Worm (Caenorhabditis elegans) whole organism, L4 larva: ENCODE data around the gene lin-36.

Source experiments
- D1046.2 ChIP-seq: fragments of 200-800 bp; sonication (Bioruptor generic); IDR thresholded peaks from 2 replicates; pipeline ENCODE4 v1.3.6; 2022; ENCODE audit warnings: missing genetic modification characterization, missing compliant biosample characterization
- T20F7.1 ChIP-seq: fragments of 200-800 bp; sonication (Bioruptor generic); optimal IDR thresholded peaks from 2 replicates; lab custom pipeline; 2018; ENCODE audit warnings: mild to moderate bottlenecking, missing genetic modification characterization, missing compliant biosample characterization
- Y105C5A.15 ChIP-seq: fragments of 200-800 bp; sonication (Bioruptor generic); IDR thresholded peaks from 2 replicates; pipeline ENCODE4 v1.3.6; 2022; ENCODE audit warnings: missing genetic modification characterization, missing compliant biosample characterization
- ZK546.5 ChIP-seq, 2 experiments: sonication (generic microtip); optimal IDR thresholded peaks; 2 replicates each; lab custom pipeline; 2017; ENCODE audit warnings: missing biosample characterization in 2 of 2, missing genetic modification characterization in 2 of 2
- aha-1 ChIP-seq: fragments of 150-350 bp; peaks from one replicate; lab custom pipeline; 2014; ENCODE audit warnings: missing biosample characterization, missing genetic modification characterization
- arid-1 ChIP-seq: fragments of 200-800 bp; sonication (Bioruptor generic); conservative IDR thresholded peaks from 2 replicates; pipeline ENCODE4 v1.3.6; 2022; ENCODE audit warnings: missing genetic modification reagents, missing genetic modification characterization, missing compliant biosample characterization
- daf-16 ChIP-seq, 3 experiments: sonication (generic microtip); optimal IDR thresholded peaks; 2 replicates each; lab custom pipeline; 2016 to 2017; ENCODE audit warnings: missing genetic modification characterization in 3 of 3, missing genetic modification reagents in 3 of 3, mild to moderate bottlenecking in 2 of 3, missing compliant biosample characterization in 2 of 3, missing biosample characterization in 1 of 3, moderate library complexity in 1 of 3
- daf-8 ChIP-seq: fragments of 200-800 bp; sonication (Bioruptor generic); IDR thresholded peaks from 2 replicates; pipeline ENCODE4 v1.3.6; 2022; ENCODE audit warnings: missing genetic modification characterization, missing compliant biosample characterization
- dpl-1 ChIP-seq: fragments of 150-350 bp; optimal IDR thresholded peaks from 2 replicates; lab custom pipeline; 2014; ENCODE audit warnings: missing biosample characterization, missing genetic modification reagents, missing genetic modification characterization
- dve-1 ChIP-seq: sonication (generic microtip); optimal IDR thresholded peaks from 2 replicates; lab custom pipeline; 2017; ENCODE audit warnings: antibody characterized with exemption, mild to moderate bottlenecking, missing genetic modification characterization, missing compliant biosample characterization; ENCODE audit not compliant: insufficient read depth
- egl-27 ChIP-seq: sonication (generic microtip); optimal IDR thresholded peaks from 3 replicates; lab custom pipeline; 2017; ENCODE audit warnings: missing biosample characterization, missing genetic modification reagents, missing genetic modification characterization
- egl-43 ChIP-seq: fragments of 200-800 bp; sonication (Bioruptor generic); IDR thresholded peaks from 2 replicates; pipeline ENCODE4 v1.3.6; 2022; ENCODE audit warnings: missing genetic modification reagents, missing genetic modification characterization, missing compliant biosample characterization
- hlh-30 ChIP-seq: sonication (generic microtip); optimal IDR thresholded peaks from 2 replicates; lab custom pipeline; 2017; ENCODE audit warnings: antibody characterized with exemption, mild to moderate bottlenecking, missing genetic modification characterization, missing compliant biosample characterization; ENCODE audit not compliant: insufficient read depth
- hmg-1.1 ChIP-seq: fragments of 200-800 bp; sonication (Bioruptor generic); IDR thresholded peaks from 2 replicates; pipeline ENCODE4 v1.3.6; 2022; ENCODE audit warnings: missing genetic modification reagents, missing genetic modification characterization, missing compliant biosample characterization
- lim-7 ChIP-seq: fragments of 200-800 bp; sonication (Bioruptor generic); IDR thresholded peaks from 2 replicates; pipeline ENCODE4 v1.3.6; 2022; ENCODE audit warnings: missing genetic modification characterization, missing compliant biosample characterization
- lin-38 ChIP-seq: fragments of 200-800 bp; sonication (Bioruptor generic); IDR thresholded peaks from 2 replicates; pipeline ENCODE4 v1.3.6; 2022; ENCODE audit warnings: missing genetic modification reagents, missing genetic modification characterization, missing compliant biosample characterization
- lsy-2 ChIP-seq, 2 experiments: fragments of 150-350 bp in 1 of 2; sonication (generic microtip) in 1 of 2; optimal IDR thresholded peaks; 2 replicates each; lab custom pipeline; 2014 to 2017; ENCODE audit warnings: missing biosample characterization in 2 of 2, missing genetic modification characterization in 2 of 2
- mdt-29 ChIP-seq: fragments of 200-800 bp; sonication (Bioruptor generic); IDR thresholded peaks from 2 replicates; pipeline ENCODE4 v1.3.6; 2022; ENCODE audit warnings: missing genetic modification reagents, missing genetic modification characterization, missing compliant biosample characterization
- mes-2 ChIP-seq: sonication (generic microtip); optimal IDR thresholded peaks from 2 replicates; lab custom pipeline; 2016; ENCODE audit warnings: missing genotype, mild to moderate bottlenecking, missing genetic modification characterization, missing compliant biosample characterization; ENCODE audit not compliant: poor library complexity, severe bottlenecking
- mxl-2 ChIP-seq: fragments of 200-800 bp; sonication (Bioruptor generic); conservative IDR thresholded peaks from 2 replicates; pipeline ENCODE4 v1.3.6; 2022; ENCODE audit warnings: missing genetic modification reagents, missing genetic modification characterization, missing compliant biosample characterization
- nhr-11 ChIP-seq: fragments of 150-350 bp; optimal IDR thresholded peaks from 2 replicates; lab custom pipeline; 2014; ENCODE audit warnings: missing biosample characterization, missing genetic modification characterization
- nhr-237 ChIP-seq: sonication (generic microtip); optimal IDR thresholded peaks from 2 replicates; lab custom pipeline; 2017; ENCODE audit warnings: missing biosample characterization, missing genetic modification characterization
- nhr-41 ChIP-seq: fragments of 200-800 bp; sonication (Bioruptor generic); IDR thresholded peaks from 2 replicates; pipeline ENCODE4 v1.3.6; 2022; ENCODE audit warnings: missing genetic modification reagents, missing genetic modification characterization, missing compliant biosample characterization
- nhr-42 ChIP-seq: fragments of 200-800 bp; sonication (Bioruptor generic); IDR thresholded peaks from 2 replicates; pipeline ENCODE4 v1.3.6; 2022; ENCODE audit warnings: missing genetic modification characterization, missing compliant biosample characterization
- nhr-48 ChIP-seq: sonication (generic microtip); optimal IDR thresholded peaks from 2 replicates; lab custom pipeline; 2016; ENCODE audit warnings: mild to moderate bottlenecking, missing genetic modification characterization, missing compliant biosample characterization
- nhr-6 ChIP-seq: fragments of 150-350 bp; optimal IDR thresholded peaks from 2 replicates; lab custom pipeline; 2014; ENCODE audit warnings: missing biosample characterization, missing genetic modification characterization
- pha-4 ChIP-seq, 2 experiments: fragments of 150-350 bp in 1 of 2; fragments of 200-800 bp in 1 of 2; sonication (Bioruptor generic) in 1 of 2; IDR thresholded peaks in 1 of 2; optimal IDR thresholded peaks in 1 of 2; 2 replicates each; pipeline versions ENCODE4 v1.3.6 to Lab custom; 2014 to 2022; ENCODE audit warnings: missing genetic modification characterization in 2 of 2, missing genetic modification reagents in 2 of 2, missing biosample characterization in 1 of 2, missing compliant biosample characterization in 1 of 2
- php-3 ChIP-seq: fragments of 200-800 bp; sonication (Bioruptor generic); IDR thresholded peaks from 2 replicates; pipeline ENCODE4 v1.3.6; 2022; ENCODE audit warnings: missing genetic modification reagents, missing genetic modification characterization, missing compliant biosample characterization
- set-16 ChIP-seq: fragments of 200-800 bp; sonication (Bioruptor generic); IDR thresholded peaks from 2 replicates; pipeline ENCODE4 v1.3.6; 2022; ENCODE audit warnings: missing genetic modification reagents, missing genetic modification characterization, missing compliant biosample characterization
- snpc-1.2 ChIP-seq: fragments of 200-800 bp; sonication (Bioruptor generic); IDR thresholded peaks from 2 replicates; pipeline ENCODE4 v1.3.6; 2022; ENCODE audit warnings: missing genetic modification reagents, missing genetic modification characterization, missing compliant biosample characterization
- snpc-4 ChIP-seq: fragments of 150-350 bp; optimal IDR thresholded peaks from 2 replicates; lab custom pipeline; 2014; ENCODE audit warnings: missing biosample characterization, missing genetic modification characterization
- spr-3 ChIP-seq: fragments of 200-800 bp; sonication (Bioruptor generic); optimal IDR thresholded peaks from 2 replicates; lab custom pipeline; 2018; ENCODE audit warnings: mild to moderate bottlenecking, missing genetic modification characterization, missing compliant biosample characterization
- unc-62 ChIP-seq, 3 experiments: fragments of 150-350 bp in 1 of 3; sonication (generic microtip); optimal IDR thresholded peaks in 2 of 3; peaks in 1 of 3; 1 replicate in 1 of 3; 2 replicates in 2 of 3; lab custom pipeline; 2014 to 2017; ENCODE audit warnings: missing biosample characterization in 3 of 3, missing genetic modification characterization in 3 of 3, missing genetic modification reagents in 3 of 3, missing genotype in 1 of 3
- zfp-2 ChIP-seq: sonication (generic microtip); optimal IDR thresholded peaks from 2 replicates; lab custom pipeline; 2016; ENCODE audit warnings: mild to moderate bottlenecking, missing genetic modification characterization, missing compliant biosample characterization
- zip-2 ChIP-seq: fragments of 150-350 bp; optimal IDR thresholded peaks from 2 replicates; lab custom pipeline; 2014; ENCODE audit warnings: missing biosample characterization, missing genetic modification characterization
- ztf-11 ChIP-seq: fragments of 150-350 bp; optimal IDR thresholded peaks from 2 replicates; lab custom pipeline; 2014; ENCODE audit warnings: missing biosample characterization, missing genetic modification characterization
- ztf-7 ChIP-seq: fragments of 150-350 bp; optimal IDR thresholded peaks from 2 replicates; lab custom pipeline; 2014; ENCODE audit warnings: missing biosample characterization, missing genetic modification characterization

Gene lin-36

DNA sequence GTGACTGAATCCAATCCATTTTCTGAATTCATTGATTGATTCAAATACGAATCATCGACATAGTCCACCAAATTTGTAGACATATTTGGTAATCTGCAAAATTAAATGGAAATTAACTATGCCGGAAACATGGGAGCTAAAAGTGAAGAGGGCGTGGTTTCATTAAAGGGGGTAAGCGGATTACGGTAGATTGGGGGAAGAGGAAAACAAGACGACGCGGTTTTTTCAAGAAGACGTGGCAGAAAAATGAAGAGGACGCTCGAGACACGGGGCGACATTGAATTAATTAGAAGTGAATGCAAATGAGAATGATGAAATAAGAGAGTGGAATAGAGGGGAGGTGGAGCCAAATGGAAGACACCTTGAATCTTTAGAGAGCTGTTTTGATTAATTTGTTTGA, 24.3 kb downstream of the lin-36 start, which contains the start of gene npr-17:
TSS of gene npr-17 (minus strand) at position 101 of the 400 bp plus-strand sequence.
- TF ChIP-seq aha-1 (tag; lab: Kevin White, UChicago) = peak; percentile 50
- no peak for TF ChIP-seq zfp-2 (tag; lab: Kevin White, UChicago)

DNA sequence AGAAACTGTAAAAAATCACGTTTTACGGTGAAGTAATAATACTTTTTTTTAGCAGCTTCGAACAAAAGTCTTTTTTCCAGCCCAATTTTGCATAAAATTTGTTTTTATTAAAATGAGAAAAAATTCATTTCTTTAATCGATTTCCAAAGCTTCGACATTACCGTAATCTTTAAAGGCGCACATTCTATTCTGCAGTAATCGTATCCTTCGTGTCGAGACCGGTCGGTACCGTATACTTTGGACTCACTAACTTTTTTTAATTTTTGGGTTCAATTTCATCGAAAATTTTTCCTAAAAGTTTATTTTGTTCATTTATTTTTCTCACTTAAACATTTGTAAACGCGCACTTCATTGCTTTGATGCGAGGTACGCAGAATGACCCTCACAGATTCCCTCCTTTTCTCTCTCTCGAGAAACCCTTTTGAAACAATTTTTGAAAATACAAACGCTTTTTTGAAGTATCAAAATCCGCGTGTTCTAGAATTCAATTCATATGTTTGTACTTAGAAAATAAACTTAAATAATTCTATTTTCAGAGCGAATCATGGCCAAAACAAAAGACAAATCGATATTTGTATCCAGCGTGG, 34.0 kb downstream of the lin-36 start, which contains the start of gene hrpk-2:
TSS of gene hrpk-2 (plus strand) at position 537 of the 587 bp plus-strand sequence.
- no peak for TF ChIP-seq ztf-11 (tag; lab: Kevin White, UChicago)
- TF ChIP-seq mes-2 = no peak
- no peak for TF ChIP-seq zip-2
- no peak for TF ChIP-seq spr-3 (GFP tag; lab: Kevin White, UChicago)
- TF ChIP-seq snpc-1.2 (GFP tag; lab: Robert Waterston, UW) = no peak
- no peak for TF ChIP-seq nhr-11 (tag; lab: Kevin White, UChicago)
- no peak for TF ChIP-seq ZK546.5 (tag; optimal IDR thresholded peaks at IDR 0.05; lab: Kevin White, UChicago)
- TF ChIP-seq lim-7 (GFP tag; lab: Robert Waterston, UW) = no peak
- no peak for TF ChIP-seq lin-38
- no peak for TF ChIP-seq unc-62 (GFP tag; optimal IDR thresholded peaks at IDR 0.05 in 1 of 2; lab: Kevin White, UChicago)
- no peak for TF ChIP-seq unc-62 (tag; optimal IDR thresholded peaks at IDR 0.05; lab: Kevin White, UChicago)
- TF ChIP-seq nhr-48 (tag; lab: Kevin White, UChicago) = no peak
- no peak for TF ChIP-seq T20F7.1 (GFP tag; lab: Kevin White, UChicago)
- no peak for TF ChIP-seq snpc-4 (tag; lab: Kevin White, UChicago)

DNA sequence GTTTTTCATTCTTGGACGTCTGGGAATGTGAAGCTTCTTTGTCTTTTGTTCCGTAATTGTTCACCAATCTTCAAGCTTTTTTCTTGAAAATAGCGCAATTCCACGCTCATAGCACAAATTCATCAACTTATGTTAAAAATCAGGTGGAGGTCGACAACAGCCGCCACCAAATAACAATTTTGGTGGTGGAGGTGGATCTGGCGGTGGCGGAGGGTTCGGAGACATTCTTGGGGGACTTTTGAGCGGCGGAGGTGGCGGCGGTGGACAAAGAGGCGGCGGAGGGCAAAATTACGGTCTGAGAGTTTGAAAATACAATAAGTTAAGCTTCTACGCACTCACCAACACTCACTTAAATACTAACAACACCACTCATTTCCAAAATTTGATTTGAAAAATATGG, 38.7 kb downstream of the lin-36 start:
- TF ChIP-seq nhr-48 (tag; lab: Kevin White, UChicago) (no peak), snpc-1.2 (GFP tag; lab: Robert Waterston, UW) (0 out of 2 replicates have a peak, but pooled peaks have one; percentile 8), aha-1 (tag; lab: Kevin White, UChicago) (peak; percentile 11), D1046.2 (GFP tag; lab: Robert Waterston, UW) (peak; percentile 57; the same call in 1 of the 2 replicates), set-16 (GFP tag; lab: Robert Waterston, UW) (peak; percentile 64)
- TF ChIP-seq, all 104 proteins: peak for 4

DNA sequence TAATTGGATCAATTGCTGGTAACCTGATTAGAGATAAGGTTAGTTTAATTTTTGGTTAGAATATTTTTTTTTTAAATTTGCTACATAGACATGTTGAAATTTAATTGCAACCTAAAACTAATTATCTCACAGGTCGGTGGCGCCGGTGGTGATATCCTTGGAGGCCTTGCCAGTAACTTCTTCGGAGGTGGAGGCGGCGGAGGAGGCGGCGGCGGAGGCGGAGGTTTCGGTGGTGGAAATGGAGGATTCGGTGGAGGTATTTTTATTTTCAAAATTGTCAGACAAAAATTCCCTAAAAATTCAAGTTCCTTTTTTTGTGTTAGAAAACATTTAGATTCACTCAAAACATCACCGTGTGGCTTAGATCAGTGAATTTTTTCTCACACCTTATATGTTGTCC, 39.4 kb downstream of the lin-36 start:
- no peak for TF ChIP-seq nhr-42 (GFP tag; lab: Robert Waterston, UW)
- no peak for TF ChIP-seq hlh-30 (tag; lab: Kevin White, UChicago)
- peak; percentile 66 for TF ChIP-seq set-16 (GFP tag; lab: Robert Waterston, UW)
- no peak for TF ChIP-seq snpc-4 (tag; lab: Kevin White, UChicago)
- TF ChIP-seq arid-1 (GFP tag; lab: Robert Waterston, UW) = no peak

DNA sequence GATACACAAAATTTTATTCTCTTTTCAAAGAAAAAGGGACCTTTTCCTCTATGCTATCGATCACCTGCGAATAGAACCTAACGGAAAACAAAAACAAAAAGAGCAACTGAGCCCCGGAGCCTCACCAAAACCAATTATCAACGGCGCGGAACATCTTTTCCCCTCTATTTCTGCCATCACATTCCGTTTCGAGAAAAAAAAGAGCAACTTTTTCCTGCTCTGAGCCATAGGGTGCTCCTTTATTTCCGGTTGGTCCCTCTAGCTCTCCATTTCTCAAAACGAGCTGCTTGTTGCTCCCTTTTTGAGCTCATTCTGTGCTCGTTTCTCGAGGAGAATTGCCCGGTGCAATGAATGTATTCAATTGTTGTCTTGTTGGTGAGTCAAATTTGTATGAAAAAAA, 41.0 kb downstream of the lin-36 start, which contains the start of gene clp-1:
TSS of gene clp-1 (plus strand) at position 301 of the 400 bp plus-strand sequence.
- TF ChIP-seq egl-43 (GFP tag; lab: Robert Waterston, UW) (0 out of 2 replicates have a peak, but pooled peaks have one; percentile 16), mes-2 (no peak), dpl-1 (GFP tag; lab: Kevin White, UChicago) (no peak)

DNA sequence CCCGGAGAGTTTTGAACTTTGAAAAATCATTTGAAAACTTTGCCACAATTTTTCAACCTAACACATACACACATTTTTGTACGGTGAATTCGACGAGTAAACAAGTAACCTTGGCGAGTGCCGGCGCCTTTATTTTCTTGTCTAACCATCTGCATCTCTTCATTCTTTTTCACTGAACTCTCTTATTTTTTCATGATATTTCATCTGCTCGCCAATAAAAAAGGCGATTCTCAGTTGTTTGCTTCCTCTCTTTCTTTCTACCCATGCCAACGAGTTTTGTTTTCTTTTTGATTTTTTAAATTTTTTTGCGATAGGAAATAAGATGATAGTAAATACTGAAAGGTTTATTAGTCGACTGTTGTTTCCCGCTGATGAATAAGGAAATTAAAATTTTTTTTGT, 42.0 kb downstream of the lin-36 start:
- TF ChIP-seq daf-8 (GFP tag; lab: Robert Waterston, UW) = no peak
- TF ChIP-seq pha-4 (GFP tag; IDR thresholded peaks at IDR 0.05; lab: Robert Waterston, UW) = no peak
- peak; percentile 64 for TF ChIP-seq pha-4 (tag; optimal IDR thresholded peaks at IDR 0.05; lab: Kevin White, UChicago)
- peak; percentile 16 for TF ChIP-seq ztf-7 (tag; lab: Kevin White, UChicago)
- peak; percentile 54 for TF ChIP-seq hmg-1.1
- TF ChIP-seq Y105C5A.15 (GFP tag; lab: Robert Waterston, UW) = no peak
- TF ChIP-seq nhr-41 (GFP tag; lab: Robert Waterston, UW) = no peak
- no peak for TF ChIP-seq D1046.2 (GFP tag; lab: Robert Waterston, UW)
- TF ChIP-seq lsy-2 (tag; optimal IDR thresholded peaks at IDR 0.05; lab: Kevin White, UChicago) = peak in 1 of 2 experiments; percentile 44
- TF ChIP-seq mxl-2 = no peak
- peak; percentile 62 for TF ChIP-seq dve-1 (tag; lab: Kevin White, UChicago)
- no peak for TF ChIP-seq egl-27 (tag; lab: Kevin White, UChicago)
- no peak for TF ChIP-seq mdt-29 (GFP tag; lab: Robert Waterston, UW)
- peak; percentile 11 for TF ChIP-seq dpl-1 (GFP tag; lab: Kevin White, UChicago)
- no peak for TF ChIP-seq nhr-42 (GFP tag; lab: Robert Waterston, UW)
- TF ChIP-seq php-3 (GFP tag; lab: Robert Waterston, UW) = peak; percentile 51; the same call in 1 of the 2 replicates
- peak; percentile 60 for TF ChIP-seq nhr-6 (tag; lab: Kevin White, UChicago)
- peak; percentile 67 for TF ChIP-seq aha-1 (tag; lab: Kevin White, UChicago)
- no peak for TF ChIP-seq spr-3 (GFP tag; lab: Kevin White, UChicago)
- peak in 1 of 2 experiments; percentile 23 for TF ChIP-seq daf-16 (GFP tag; optimal IDR thresholded peaks at IDR 0.05; lab: Kevin White, UChicago)
- peak; percentile 92 for TF ChIP-seq daf-16 (tag; optimal IDR thresholded peaks at IDR 0.05; lab: Kevin White, UChicago)
- no peak for TF ChIP-seq nhr-237 (tag; lab: Kevin White, UChicago)
